Worm (Caenorhabditis elegans) whole organism, L1 larva: Measurements from ENCODE around the gene fbxa-221.
"Not testable (repeated sequence)": the region's sequence is repeated elsewhere in the genome, so short reads cannot be mapped to it uniquely, and the experiment has no call there.

ENCODE experiments used
- aly-2 ChIP-seq: fragments of 150-350 bp; optimal IDR thresholded peaks from 2 replicates; lab custom pipeline; 2014; ENCODE audit warnings: missing biosample characterization, missing genetic modification characterization
- blmp-1 ChIP-seq: fragments of 150-350 bp; optimal IDR thresholded peaks from 2 replicates; lab custom pipeline; 2014; ENCODE audit warnings: missing biosample characterization, missing genetic modification characterization
- ceh-63 ChIP-seq: fragments of 200-800 bp; sonication (Bioruptor generic); optimal IDR thresholded peaks from 2 replicates; lab custom pipeline; 2018; ENCODE audit warnings: mild to moderate bottlenecking, missing genetic modification characterization, missing compliant biosample characterization
- ceh-82 ChIP-seq, 3 experiments: fragments of 150-350 bp in 1 of 3; sonication (generic microtip) in 2 of 3; optimal IDR thresholded peaks; 2 replicates each; lab custom pipeline; 2014 to 2017; ENCODE audit warnings: missing biosample characterization in 3 of 3, missing genetic modification characterization in 3 of 3
- dsc-1 ChIP-seq: sonication (generic microtip); optimal IDR thresholded peaks from 2 replicates; lab custom pipeline; 2016; ENCODE audit warnings: mild to moderate bottlenecking, missing genetic modification characterization, missing compliant biosample characterization
- efl-1 ChIP-seq, 4 experiments: fragments of 150-350 bp; optimal IDR thresholded peaks in 3 of 4; peaks in 1 of 4; 1 replicate in 1 of 4; 2 replicates in 3 of 4; lab custom pipeline; 2014; ENCODE audit warnings: missing biosample characterization in 2 of 4, missing genetic modification characterization in 2 of 4, missing genetic modification reagents in 2 of 4
- efl-3 ChIP-seq: fragments of 200-800 bp; sonication (Bioruptor generic); optimal IDR thresholded peaks from 2 replicates; lab custom pipeline; 2018; ENCODE audit warnings: mild to moderate bottlenecking, missing genetic modification characterization, missing compliant biosample characterization
- egl-13 ChIP-seq: sonication (generic microtip); optimal IDR thresholded peaks from 2 replicates; lab custom pipeline; 2016; ENCODE audit warnings: missing genotype, missing genetic modification reagents, missing genetic modification characterization, missing compliant biosample characterization
- fkh-10 ChIP-seq: sonication (generic microtip); optimal IDR thresholded peaks from 2 replicates; lab custom pipeline; 2017; ENCODE audit warnings: missing biosample characterization, missing genetic modification reagents, missing genetic modification characterization
- fos-1 ChIP-seq: fragments of 150-350 bp; optimal IDR thresholded peaks from 2 replicates; lab custom pipeline; 2014; ENCODE audit warnings: missing biosample characterization, missing genetic modification characterization
- hlh-17 ChIP-seq: fragments of 200-800 bp; sonication (Bioruptor generic); optimal IDR thresholded peaks from 2 replicates; lab custom pipeline; 2018; ENCODE audit warnings: missing genetic modification characterization, mild to moderate bottlenecking, missing compliant biosample characterization, moderate library complexity, borderline replicate concordance
- hpl-2 ChIP-seq: fragments of 150-350 bp; optimal IDR thresholded peaks from 2 replicates; lab custom pipeline; 2014; ENCODE audit warnings: missing biosample characterization, missing genetic modification reagents, missing genetic modification characterization
- jun-1 ChIP-seq: fragments of 150-350 bp; optimal IDR thresholded peaks from 2 replicates; lab custom pipeline; 2014; ENCODE audit warnings: missing biosample characterization, missing genetic modification reagents, missing genetic modification characterization
- lin-13 ChIP-seq: fragments of 150-350 bp; optimal IDR thresholded peaks from 2 replicates; lab custom pipeline; 2014; ENCODE audit warnings: missing biosample characterization, missing genetic modification reagents, missing genetic modification characterization
- lin-14 ChIP-seq: fragments of 200-800 bp; sonication (Bioruptor generic); optimal IDR thresholded peaks from 2 replicates; lab custom pipeline; 2018; ENCODE audit warnings: mild to moderate bottlenecking, missing genetic modification characterization, moderate library complexity, missing compliant biosample characterization
- lsy-2 ChIP-seq, 2 experiments: fragments of 150-350 bp; optimal IDR thresholded peaks; 2 replicates each; lab custom pipeline; 2014; ENCODE audit warnings: missing biosample characterization in 2 of 2, missing genetic modification characterization in 2 of 2
- mab-9 ChIP-seq: fragments of 200-800 bp; sonication (Bioruptor generic); IDR thresholded peaks from 2 replicates; pipeline ENCODE4 v1.3.6; 2022; ENCODE audit warnings: missing genetic modification reagents, missing genetic modification characterization, missing compliant biosample characterization
- nhr-11 ChIP-seq: fragments of 150-350 bp; optimal IDR thresholded peaks from 2 replicates; lab custom pipeline; 2014; ENCODE audit warnings: missing biosample characterization, missing genetic modification characterization
- nhr-19 ChIP-seq: fragments of 200-800 bp; sonication (Bioruptor generic); conservative IDR thresholded peaks from 2 replicates; pipeline ENCODE4 v1.3.6; 2022; ENCODE audit warnings: missing genetic modification characterization, missing compliant biosample characterization
- nhr-71 ChIP-seq: sonication (generic microtip); optimal IDR thresholded peaks from 2 replicates; lab custom pipeline; 2016; ENCODE audit warnings: mild to moderate bottlenecking, missing genetic modification characterization, moderate library complexity, missing compliant biosample characterization
- nhr-84 ChIP-seq: sonication (generic microtip); optimal IDR thresholded peaks from 2 replicates; lab custom pipeline; 2017; ENCODE audit warnings: missing biosample characterization, missing genetic modification characterization
- pax-3 ChIP-seq: fragments of 200-800 bp; sonication (Bioruptor generic); optimal IDR thresholded peaks from 2 replicates; lab custom pipeline; 2018; ENCODE audit warnings: mild to moderate bottlenecking, missing genetic modification characterization, moderate library complexity, missing compliant biosample characterization
- skn-1 ChIP-seq: fragments of 150-350 bp; optimal IDR thresholded peaks from 2 replicates; lab custom pipeline; 2014; ENCODE audit warnings: missing biosample characterization, missing genetic modification characterization
- snu-23 ChIP-seq: sonication (generic microtip); optimal IDR thresholded peaks from 2 replicates; lab custom pipeline; 2016; ENCODE audit warnings: missing genetic modification characterization, missing compliant biosample characterization
- sox-4 ChIP-seq: sonication (generic microtip); optimal IDR thresholded peaks from 2 replicates; lab custom pipeline; 2016; ENCODE audit warnings: missing genetic modification characterization, missing compliant biosample characterization
- sup-37 ChIP-seq: fragments of 200-800 bp; sonication (Bioruptor generic); optimal IDR thresholded peaks from 2 replicates; lab custom pipeline; 2018; ENCODE audit warnings: mild to moderate bottlenecking, missing genetic modification characterization, missing compliant biosample characterization
- tlp-1 ChIP-seq: fragments of 150-350 bp; optimal IDR thresholded peaks from 2 replicates; lab custom pipeline; 2014; ENCODE audit warnings: missing biosample characterization, missing genetic modification characterization
- unc-30 ChIP-seq: sonication (generic microtip); optimal IDR thresholded peaks from 2 replicates; lab custom pipeline; 2017; ENCODE audit warnings: missing biosample characterization, missing genetic modification characterization
- unc-86 ChIP-seq: sonication (generic microtip); optimal IDR thresholded peaks from 2 replicates; lab custom pipeline; 2016; ENCODE audit warnings: missing genetic modification characterization, missing compliant biosample characterization
- xbp-1 ChIP-seq: sonication (generic microtip); optimal IDR thresholded peaks from 2 replicates; lab custom pipeline; 2016; ENCODE audit warnings: missing genetic modification characterization, missing compliant biosample characterization
- zip-4 ChIP-seq: fragments of 200-800 bp; sonication (Bioruptor generic); optimal IDR thresholded peaks from 2 replicates; lab custom pipeline; 2018; ENCODE audit warnings: mild to moderate bottlenecking, missing genetic modification characterization, moderate library complexity, missing compliant biosample characterization
- ztf-11 ChIP-seq, 2 experiments: sonication (generic microtip); optimal IDR thresholded peaks; 2 replicates each; lab custom pipeline; 2016 to 2017; ENCODE audit warnings: missing genetic modification characterization in 2 of 2, missing biosample characterization in 1 of 2, missing compliant biosample characterization in 1 of 2
- ztf-4 ChIP-seq: fragments of 150-350 bp; optimal IDR thresholded peaks from 2 replicates; lab custom pipeline; 2014; ENCODE audit warnings: missing biosample characterization, missing genetic modification characterization

Gene fbxa-221

DNA sequence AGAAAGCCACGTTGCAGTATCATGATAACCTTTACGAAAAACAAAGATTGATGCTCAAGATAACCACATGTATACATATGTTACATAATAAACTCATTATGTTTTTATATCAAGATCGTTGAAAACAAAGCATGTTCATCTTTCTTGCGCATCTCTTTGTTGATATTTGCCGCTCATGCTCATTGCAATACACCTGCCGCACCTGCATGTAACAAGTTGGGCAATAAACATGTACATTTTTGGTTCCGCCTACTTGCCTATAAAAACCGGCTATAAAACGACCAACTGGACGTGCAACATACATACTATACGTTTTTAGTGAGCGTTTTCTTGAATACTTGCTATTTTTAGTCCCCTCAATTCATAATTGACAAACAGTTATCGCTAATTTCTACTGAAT lies 4.9 kb downstream of the fbxa-221 start, which contains the start of gene fbxa-16:
Gene fbxa-16, plus strand, starts transcription at position 301 of the 400 bp plus-strand sequence.
- TF ChIP-seq efl-1 (optimal IDR thresholded peaks at IDR 0.05; lab: Kevin White, UChicago); efl-1 (GFP tag; optimal IDR thresholded peaks at IDR 0.05 in 1 of 2; lab: Kevin White, UChicago); unc-86 (tag; lab: Kevin White, UChicago); ztf-4 (tag; lab: Kevin White, UChicago): not testable (repeated sequence)

DNA sequence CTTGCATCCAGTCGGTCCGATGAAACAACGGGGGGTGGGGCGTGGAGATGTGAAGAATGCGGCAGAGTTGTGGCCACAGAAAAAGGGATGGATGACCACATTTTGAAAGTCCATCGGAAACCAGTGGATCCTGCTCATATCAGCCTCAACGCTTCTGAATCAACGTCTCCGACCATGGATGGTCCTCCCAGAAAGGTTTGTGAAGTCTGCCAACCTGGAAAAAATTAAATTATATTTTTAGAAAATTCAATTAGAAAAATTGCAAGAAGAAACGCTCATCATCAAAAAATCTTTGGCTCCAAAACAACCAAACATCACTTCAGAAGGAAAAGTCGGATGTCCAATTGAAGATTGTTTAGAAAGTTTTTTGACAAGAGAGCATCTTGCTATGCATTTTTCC lies 26.6 kb downstream of the fbxa-221 start, which contains the start of gene Y73B3A.8:
Gene Y73B3A.8, minus strand, starts transcription at position 101 of the 400 bp plus-strand sequence.
- TF ChIP-seq sup-37 (GFP tag; lab: Kevin White, UChicago) (no peak), blmp-1 (tag; lab: Kevin White, UChicago) (no peak), pax-3 (tag; lab: Kevin White, UChicago) (no peak), unc-86 (tag; lab: Kevin White, UChicago) (no peak), nhr-84 (tag; lab: Kevin White, UChicago) (no peak), nhr-11 (no peak), lsy-2 (tag; optimal IDR thresholded peaks at IDR 0.05; lab: Kevin White, UChicago) (no peak), sox-4 (tag; lab: Kevin White, UChicago) (no peak), lin-13 (GFP tag; lab: Kevin White, UChicago) (no peak), fkh-10 (GFP tag; lab: Kevin White, UChicago) (no peak), mab-9 (GFP tag; lab: Robert Waterston, UW) (no peak), aly-2 (tag; lab: Kevin White, UChicago) (no peak), ceh-82 (tag; optimal IDR thresholded peaks at IDR 0.05; lab: Kevin White, UChicago) (no peak)

DNA sequence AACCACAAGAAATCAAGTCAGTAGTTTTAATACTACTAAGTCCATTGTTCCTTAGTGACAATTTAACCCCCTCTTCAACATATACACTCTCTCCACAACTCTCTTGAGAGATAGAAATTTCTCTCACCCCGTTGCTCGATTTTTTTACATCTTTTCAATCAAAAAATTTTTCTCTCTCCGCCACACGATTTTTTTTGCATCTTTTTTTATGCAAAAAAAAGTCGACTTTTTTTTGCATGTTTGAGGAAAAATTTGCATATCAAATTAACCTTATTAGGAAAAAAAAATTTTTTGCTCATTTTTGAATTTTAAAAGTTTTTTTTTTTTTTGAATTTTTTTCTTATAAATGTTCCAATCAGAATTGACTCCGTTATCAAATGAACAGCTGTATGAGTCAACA lies 32.3 kb downstream of the fbxa-221 start:
- peak; percentile 54 for TF ChIP-seq lin-14 (GFP tag; lab: Kevin White, UChicago)
- no peak for TF ChIP-seq nhr-19 (GFP tag; lab: Robert Waterston, UW)
- no peak for TF ChIP-seq pax-3 (tag; lab: Kevin White, UChicago)
- no peak for TF ChIP-seq efl-3 (GFP tag; lab: Kevin White, UChicago)
- no peak for TF ChIP-seq tlp-1
- no peak for TF ChIP-seq jun-1 (tag; lab: Kevin White, UChicago)
- TF ChIP-seq fkh-10 (GFP tag; lab: Kevin White, UChicago) = no peak
- TF ChIP-seq lsy-2 (tag; optimal IDR thresholded peaks at IDR 0.05; lab: Kevin White, UChicago) = peak in 1 of 2 experiments; percentile 27
- TF ChIP-seq aly-2 (tag; lab: Kevin White, UChicago) = no peak
- TF ChIP-seq unc-30 (tag; lab: Kevin White, UChicago) = no peak
- peak; percentile 11 for TF ChIP-seq dsc-1 (tag; lab: Kevin White, UChicago)
- TF ChIP-seq hpl-2 (GFP tag; lab: Kevin White, UChicago) = no peak
- no peak for TF ChIP-seq nhr-11
- TF ChIP-seq nhr-71 (tag; lab: Kevin White, UChicago) = peak; percentile 25
- no peak for TF ChIP-seq ztf-4 (tag; lab: Kevin White, UChicago)
- TF ChIP-seq efl-1 (optimal IDR thresholded peaks at IDR 0.05; lab: Kevin White, UChicago) = no peak
- peak in 1 of 2 experiments; percentile 4 for TF ChIP-seq efl-1 (GFP tag; optimal IDR thresholded peaks at IDR 0.05 in 1 of 2; lab: Kevin White, UChicago)
- no peak for TF ChIP-seq ztf-11 (tag; optimal IDR thresholded peaks at IDR 0.05; lab: Kevin White, UChicago)
- no peak for TF ChIP-seq ceh-63 (GFP tag; lab: Kevin White, UChicago)
- no peak for TF ChIP-seq hlh-17 (GFP tag; lab: Kevin White, UChicago)
- TF ChIP-seq xbp-1 (tag; lab: Kevin White, UChicago) = no peak
- peak; percentile 10 for TF ChIP-seq snu-23
- no peak for TF ChIP-seq mab-9 (GFP tag; lab: Robert Waterston, UW)
- TF ChIP-seq, all 84 proteins: peak for 6

DNA sequence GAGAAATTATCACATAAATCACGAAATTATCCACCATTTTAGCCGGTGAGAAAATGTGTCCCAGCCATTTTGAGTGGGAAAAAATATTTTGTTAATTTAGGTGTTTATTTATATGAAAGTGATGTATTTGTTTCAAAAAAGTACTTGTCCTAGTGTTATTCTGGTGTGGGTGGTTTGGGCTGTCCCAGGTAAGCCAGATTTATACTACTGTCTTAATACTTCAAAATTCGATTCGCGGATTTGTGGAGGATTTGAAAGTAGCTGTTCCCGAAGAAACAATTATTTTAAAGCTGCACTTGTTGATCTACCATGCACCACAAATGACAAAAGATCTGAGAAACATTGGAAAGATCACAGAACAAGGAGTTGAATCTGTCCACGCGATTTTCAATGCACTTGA lies 33.3 kb downstream of the fbxa-221 start, which contains the start of gene Y73B3A.11:
Gene Y73B3A.11, plus strand, starts transcription at position 301 of the 400 bp plus-strand sequence.
- TF ChIP-seq fos-1 (tag; lab: Kevin White, UChicago) = no peak

DNA sequence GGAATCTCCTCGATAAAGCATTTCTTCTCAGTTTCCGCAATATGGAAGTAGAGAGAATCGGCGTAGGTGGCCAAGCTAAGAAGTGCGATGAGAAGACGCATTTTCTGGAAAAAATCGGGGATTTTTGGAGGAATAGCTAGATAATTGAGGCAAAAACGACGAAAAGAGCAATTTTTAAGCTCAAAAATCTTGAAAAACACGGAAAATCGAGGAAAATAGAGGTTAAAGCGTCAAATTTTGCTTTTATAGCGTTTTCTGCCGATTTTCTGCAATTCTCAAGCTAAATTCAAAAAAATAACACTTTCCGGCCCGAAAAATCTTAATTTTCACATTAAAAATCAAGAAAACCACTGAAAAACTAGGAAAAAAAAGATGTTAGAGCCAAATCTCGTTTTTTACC lies 48.5 kb downstream of the fbxa-221 start, which contains the start of gene tmed-12:
Gene tmed-12, minus strand, starts transcription at position 101 of the 400 bp plus-strand sequence.
- not testable (repeated sequence) for TF ChIP-seq skn-1; zip-4 (GFP tag; lab: Kevin White, UChicago); egl-13 (tag; lab: Kevin White, UChicago)
